Worm (Caenorhabditis elegans) whole organism, midembryonic: Measurements from ENCODE around the gene cbd-1.

ENCODE experiments used
- cog-1 ChIP-seq: sonication (generic microtip); optimal IDR thresholded peaks from 2 replicates; lab custom pipeline; 2016; ENCODE audit warnings: missing genetic modification characterization, missing compliant biosample characterization
- flt-1 ChIP-seq: fragments of 200-800 bp; sonication (Bioruptor generic); IDR thresholded peaks from 2 replicates; pipeline ENCODE4 v1.3.6; 2022; ENCODE audit warnings: missing genetic modification characterization, missing compliant biosample characterization

DNA sequence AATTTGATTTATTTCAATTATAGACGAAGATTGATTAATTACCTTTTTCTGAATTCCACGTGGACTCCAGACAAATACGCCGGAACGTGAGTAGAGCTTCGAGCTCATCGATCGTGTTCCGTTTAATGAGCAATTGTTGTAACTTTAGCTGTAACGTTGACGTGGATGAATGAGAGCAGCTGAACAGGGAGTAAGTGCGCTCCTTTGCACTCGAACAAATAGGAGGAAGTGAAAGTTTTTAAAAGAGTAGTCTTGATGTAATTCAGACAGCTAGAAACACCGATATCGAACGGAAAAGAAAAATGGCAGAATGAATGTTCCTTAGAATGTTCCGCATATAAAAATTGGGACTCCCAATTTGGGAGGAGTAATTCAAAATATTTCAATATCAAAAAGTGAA lies 1.1 kb upstream of the cbd-1 start, which contains the start of gene sec-31:
- no peak for TF ChIP-seq cog-1 (tag; lab: Kevin White, UChicago)
- TF ChIP-seq flt-1 (GFP tag; lab: Robert Waterston, UW): no peak
